Worm (Caenorhabditis elegans) whole organism, L3 larva: ENCODE results near the gene srt-47.

Source experiments
- jun-1 ChIP-seq: fragments of 150-350 bp; optimal IDR thresholded peaks from 2 replicates; lab custom pipeline; 2014; ENCODE audit warnings: missing biosample characterization, missing genetic modification reagents, missing genetic modification characterization
- mdl-1 ChIP-seq: fragments of 150-350 bp; optimal IDR thresholded peaks from 2 replicates; lab custom pipeline; 2014; ENCODE audit warnings: missing biosample characterization, missing genetic modification characterization
- nhr-28 ChIP-seq: fragments of 150-350 bp; optimal IDR thresholded peaks from 2 replicates; lab custom pipeline; 2014; ENCODE audit warnings: missing biosample characterization, missing genetic modification characterization
- unc-39 ChIP-seq: sonication (generic microtip); optimal IDR thresholded peaks from 4 replicates; lab custom pipeline; 2017; ENCODE audit warnings: missing biosample characterization, missing genetic modification characterization
- ztf-11 ChIP-seq: fragments of 150-350 bp; optimal IDR thresholded peaks from 2 replicates; lab custom pipeline; 2014; ENCODE audit warnings: missing biosample characterization, missing genetic modification characterization

- TF ChIP-seq jun-1 (no peak), unc-39 (tag; lab: Kevin White, UChicago) (no peak), nhr-28 (no peak), ztf-11 (tag; lab: Kevin White, UChicago) (no peak), mdl-1 (tag; lab: Kevin White, UChicago) (no peak)
Measured at ce11 chrIV:15008200-15008599, 45.0 kb downstream of the srt-47 start.
